Worm (Caenorhabditis elegans) whole organism, L4/young adult: ENCODE data around the gene C13G5.2.

ENCODE experiments used
- W03F9.2 ChIP-seq: fragments of 150-350 bp; optimal IDR thresholded peaks from 2 replicates; lab custom pipeline; 2014; ENCODE audit warnings: missing biosample characterization, missing genetic modification characterization
- dao-5 ChIP-seq: sonication (generic microtip); optimal IDR thresholded peaks from 2 replicates; lab custom pipeline; 2016; ENCODE audit warnings: missing genotype, missing genetic modification characterization, moderate library complexity, missing compliant biosample characterization
- him-1 ChIP-seq: sonication (generic microtip); optimal IDR thresholded peaks from 2 replicates; lab custom pipeline; 2016; ENCODE audit warnings: missing genotype, missing genetic modification reagents, missing genetic modification characterization, missing compliant biosample characterization

DNA sequence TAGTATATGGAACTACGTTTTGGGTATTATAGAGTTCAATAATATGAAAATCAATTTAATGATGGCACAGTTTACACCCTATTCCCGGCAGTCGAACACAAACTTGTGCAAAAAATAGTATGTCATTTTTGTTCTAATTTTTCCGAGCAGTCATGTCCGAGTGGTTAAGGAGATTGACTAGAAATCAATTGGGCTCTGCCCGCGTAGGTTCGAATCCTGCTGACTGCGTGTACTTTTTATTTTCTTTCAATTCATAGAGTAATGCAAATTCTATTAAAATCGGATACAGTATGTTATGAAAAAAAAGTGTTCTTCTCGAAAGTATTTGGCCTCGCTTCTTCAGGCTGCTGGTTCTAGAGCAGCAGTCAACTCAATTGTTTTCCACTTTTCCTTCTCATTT lies 27.8 kb upstream of the C13G5.2 start:
- TF ChIP-seq W03F9.2 (tag; lab: Kevin White, UChicago) (no peak), him-1 (no peak), dao-5 (tag; lab: Kevin White, UChicago) (no peak)
